Fruit fly (Drosophila melanogaster): ENCODE data around the gene CG32812.

dm6 chrX:1337998-1338397, 50.9 kb downstream of the CG32812 start:
- no peak for TF ChIP-seq CG6808 (GFP tag; optimal IDR thresholded peaks at IDR 0.05)
- no peak for TF ChIP-seq OdsH (GFP tag; optimal IDR thresholded peaks at IDR 0.05)
- no peak for TF ChIP-seq CG8632 (GFP tag; optimal IDR thresholded peaks at IDR 0.05)
- TF ChIP-seq CG15336 (GFP tag; IDR thresholded peaks at IDR 0.05) = peak; percentile 37; the same call in 1 of the 2 replicates
- no peak for TF ChIP-seq CG6163 (GFP tag; IDR thresholded peaks at IDR 0.05)
- no peak for TF ChIP-seq CG31627 (GFP tag; optimal IDR thresholded peaks at IDR 0.05)
- TF ChIP-seq vri (GFP tag; optimal IDR thresholded peaks at IDR 0.05) = no peak
- no peak for TF ChIP-seq CG6276 (GFP tag; optimal IDR thresholded peaks at IDR 0.05)

Measured in whole organism, prepupa.